Fruit fly (Drosophila melanogaster): ENCODE data around the gene CG5968.

DNA sequence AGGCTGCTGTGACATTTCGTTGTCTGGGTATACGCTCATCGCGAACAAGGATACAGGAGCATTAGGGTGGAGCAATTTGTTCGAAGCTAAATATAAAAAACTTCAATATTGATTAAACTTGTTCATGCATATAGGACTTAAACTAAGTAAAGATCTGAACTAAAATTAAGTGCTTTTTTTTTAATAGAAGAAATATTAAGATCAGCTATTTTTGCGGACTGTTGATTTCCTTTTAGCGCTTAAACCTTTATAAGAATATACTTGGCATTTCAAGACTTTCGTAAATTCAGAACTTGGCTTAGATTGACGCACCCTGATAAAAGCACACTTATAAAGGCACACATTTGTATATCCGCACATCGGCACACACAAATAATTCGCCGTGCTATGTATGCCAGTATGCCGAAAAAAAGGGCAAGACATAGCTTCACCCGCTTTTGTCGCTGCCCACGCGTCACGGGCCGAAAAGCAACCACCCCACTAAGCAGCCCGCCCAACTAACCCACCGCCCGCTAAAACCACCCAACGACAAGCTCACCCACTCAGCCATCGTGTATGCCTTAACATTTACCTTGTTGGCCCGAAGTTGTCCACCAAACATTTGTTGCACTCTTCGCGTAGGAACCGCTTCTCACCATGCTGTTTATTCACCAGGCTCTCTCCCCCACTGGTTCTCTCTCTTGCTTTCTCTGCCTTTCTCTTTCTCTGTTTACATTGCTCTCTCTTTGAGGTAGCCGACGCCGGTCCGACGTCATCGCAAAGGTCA lies 1.9 kb downstream of the CG5968 start:
- no peak for TF ChIP-seq CTCF (optimal IDR thresholded peaks at IDR 0.05)
- TF ChIP-seq CG8478 (optimal IDR thresholded peaks at IDR 0.05), result no peak
